Worm (Caenorhabditis elegans): ENCODE data around the gene F44E2.7.

DNA sequence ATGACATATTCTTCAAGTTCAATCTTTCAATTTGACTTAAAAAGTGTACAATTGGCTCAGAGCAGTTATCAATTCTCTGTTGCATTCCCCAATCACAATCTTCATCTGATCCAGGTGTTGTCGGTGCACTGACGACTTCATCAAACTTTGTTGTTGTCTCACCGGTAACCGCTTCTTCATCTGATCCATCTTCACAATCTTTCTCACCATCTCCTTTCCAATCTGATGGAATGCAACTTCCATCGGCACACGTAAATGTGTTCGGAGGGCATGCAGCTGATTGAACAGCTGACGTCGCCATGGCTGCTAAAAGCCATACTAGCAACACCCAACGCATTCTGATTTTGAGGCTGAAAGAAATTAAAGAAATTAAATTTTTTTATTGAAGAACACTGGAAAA lies 10.2 kb downstream of the F44E2.7 start, which contains the start of gene F44E2.4:
- TF ChIP-seq lin-39 (tag; optimal IDR thresholded peaks at IDR 0.05) (no peak), ceh-82 (tag; optimal IDR thresholded peaks at IDR 0.05) (no peak), aly-2 (tag; optimal IDR thresholded peaks at IDR 0.05) (no peak), nhr-12 (tag; optimal IDR thresholded peaks at IDR 0.05) (no peak), nhr-6 (tag; optimal IDR thresholded peaks at IDR 0.05) (no peak), gmeb-1 (tag; optimal IDR thresholded peaks at IDR 0.05) (no peak)

All from whole organism, L2 larva.